Fruit fly (Drosophila melanogaster): ENCODE measurements around the gene CG9427.

DNA sequence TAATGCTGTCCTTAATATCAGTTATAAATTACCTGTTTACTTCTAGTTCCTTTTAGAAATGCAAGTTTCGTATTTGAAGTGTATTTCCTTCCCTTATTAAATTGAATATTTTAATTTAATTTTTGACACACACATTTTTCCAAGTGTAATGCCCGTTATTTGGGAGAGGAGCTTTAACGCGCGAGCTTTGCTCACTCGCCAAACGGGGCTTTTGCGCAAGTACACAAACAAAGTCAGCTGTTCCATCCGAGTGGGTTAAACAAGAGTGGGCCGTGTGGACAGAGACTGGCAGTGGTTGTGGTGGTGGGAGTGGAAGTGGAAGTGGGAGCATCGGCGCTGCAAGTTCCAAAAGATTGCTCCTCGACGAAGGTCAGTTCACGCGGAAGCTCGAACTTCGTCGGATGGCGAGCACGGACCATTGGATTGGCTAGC, 45.6 kb downstream of the CG9427 start, which contains the start of gene CG8301:
- 0 out of 2 replicates have a peak, but pooled peaks have one; percentile 4 for TF ChIP-seq HLH3B (GFP tag; IDR thresholded peaks at IDR 0.05)
- TF ChIP-seq YL-1 (GFP tag; optimal IDR thresholded peaks at IDR 0.05) = no peak
- no peak for TF ChIP-seq hb (GFP tag; IDR thresholded peaks at IDR 0.05; ENCODE audit: partially characterized antibody)
- no peak for TF ChIP-seq CG5953 (GFP tag; IDR thresholded peaks at IDR 0.05)
- TF ChIP-seq CG7556 (GFP tag; optimal IDR thresholded peaks at IDR 0.05) = peak; percentile 34

Data from whole organism, embryonic.